Fruit fly (Drosophila melanogaster) whole organism, embryonic: ENCODE results near the gene CG45065.
A peak's percentile ranks its signal among the peaks of the same experiment; 100 is the strongest.

Source experiments
- Antp ChIP-seq: fragments of 200-800 bp; sonication (Bioruptor generic); optimal IDR thresholded peaks from 3 replicates; lab custom pipeline; 2016; ENCODE audit warnings: missing biosample characterization, missing genetic modification characterization
- Awh ChIP-seq: fragments of 200-800 bp; sonication (Bioruptor generic); IDR thresholded peaks from 2 replicates; pipeline ENCODE4, ENCODE4 v1.3.6; 2022; ENCODE audit warnings: missing biosample characterization, missing genetic modification characterization
- B-H2 ChIP-seq: fragments of 200-800 bp; sonication (Bioruptor generic); optimal IDR thresholded peaks from 2 replicates; lab custom pipeline; 2018; ENCODE audit warnings: missing biosample characterization, mild to moderate bottlenecking, missing genetic modification characterization
- C15 ChIP-seq: fragments of 200-800 bp; sonication (Bioruptor generic); IDR thresholded peaks from 3 replicates; pipeline ENCODE4 v1.3.6; 2022; ENCODE audit warnings: missing biosample characterization, missing genetic modification characterization
- CG10462 ChIP-seq: fragments of 200-800 bp; sonication (Bioruptor generic); optimal IDR thresholded peaks from 2 replicates; lab custom pipeline; 2016; ENCODE audit warnings: missing biosample characterization, missing genetic modification characterization
- CG11398 ChIP-seq: fragments of 200-800 bp; sonication (Bioruptor generic); optimal IDR thresholded peaks from 2 replicates; lab custom pipeline; 2016; ENCODE audit warnings: missing biosample characterization, missing genetic modification characterization
- CG13287 ChIP-seq: fragments of 200-800 bp; sonication (Bioruptor generic); IDR thresholded peaks from 2 replicates; pipeline ENCODE4 v1.3.6; 2022; ENCODE audit warnings: missing biosample characterization, missing genetic modification characterization; ENCODE audit not compliant: partially characterized antibody
- CG13424 ChIP-seq: fragments of 200-800 bp; sonication (Bioruptor generic); optimal IDR thresholded peaks from 2 replicates; lab custom pipeline; 2019; ENCODE audit warnings: missing biosample characterization, mild to moderate bottlenecking, missing genetic modification characterization, moderate library complexity
- CG14667 ChIP-seq: fragments of 200-800 bp; sonication (Bioruptor generic); IDR thresholded peaks from 2 replicates; pipeline ENCODE4 v1.3.6; 2022; ENCODE audit warnings: missing biosample characterization, missing genetic modification characterization
- CG1603 ChIP-seq: fragments of 200-800 bp; sonication (Bioruptor generic); optimal IDR thresholded peaks from 2 replicates; lab custom pipeline; 2019; ENCODE audit warnings: missing biosample characterization, mild to moderate bottlenecking, missing genetic modification characterization, moderate library complexity
- CG16813 ChIP-seq: fragments of 200-800 bp; sonication (Bioruptor generic); IDR thresholded peaks from 3 replicates; pipeline ENCODE4 v1.3.6; 2022; ENCODE audit warnings: missing biosample characterization, missing genetic modification characterization; ENCODE audit not compliant: partially characterized antibody
- CG17186 ChIP-seq: fragments of 200-800 bp; sonication (Bioruptor generic); optimal IDR thresholded peaks from 3 replicates; lab custom pipeline; 2017; ENCODE audit warnings: missing biosample characterization, missing genetic modification reagents, missing genetic modification characterization
- CG17568 ChIP-seq: fragments of 200-800 bp; sonication (Bioruptor generic); optimal IDR thresholded peaks from 2 replicates; lab custom pipeline; 2018; ENCODE audit warnings: missing biosample characterization, mild to moderate bottlenecking, missing genetic modification characterization, moderate library complexity
- CG17612 ChIP-seq: fragments of 200-800 bp; sonication (Bioruptor generic); IDR thresholded peaks from 2 replicates; pipeline ENCODE4 v1.3.6; 2022; ENCODE audit warnings: missing biosample characterization, missing genetic modification characterization
- CG2116 ChIP-seq: fragments of 200-800 bp; sonication (Bioruptor generic); optimal IDR thresholded peaks from 3 replicates; lab custom pipeline; 2018; ENCODE audit warnings: missing biosample characterization, mild to moderate bottlenecking, missing genetic modification characterization
- CG3065 ChIP-seq: fragments of 200-800 bp; sonication (Bioruptor generic); optimal IDR thresholded peaks from 2 replicates; lab custom pipeline; 2016; ENCODE audit warnings: missing biosample characterization, missing genetic modification characterization
- CG3847 ChIP-seq: fragments of 200-800 bp; sonication (Bioruptor generic); IDR thresholded peaks from 2 replicates; pipeline ENCODE4 v1.3.6; 2022; ENCODE audit warnings: missing biosample characterization, missing genetic modification characterization
- CG6272 ChIP-seq: fragments of 200-800 bp; sonication (Bioruptor generic); IDR thresholded peaks from 2 replicates; pipeline ENCODE4 v1.3.6; 2022; ENCODE audit warnings: missing biosample characterization, missing genetic modification characterization
- CG6813 ChIP-seq: fragments of 200-800 bp; sonication (Bioruptor generic); optimal IDR thresholded peaks from 2 replicates; lab custom pipeline; 2017; ENCODE audit warnings: missing biosample characterization, missing genetic modification characterization, mild to moderate bottlenecking, moderate library complexity, missing genetic modification reagents
- CG7745 ChIP-seq: fragments of 200-800 bp; sonication (Bioruptor generic); optimal IDR thresholded peaks from 2 replicates; lab custom pipeline; 2018; ENCODE audit warnings: missing biosample characterization, mild to moderate bottlenecking, missing genetic modification characterization, moderate library complexity
- CG7786 ChIP-seq: fragments of 200-800 bp; sonication (Bioruptor generic); optimal IDR thresholded peaks from 2 replicates; lab custom pipeline; 2016; ENCODE audit warnings: missing biosample characterization, missing genetic modification characterization
- CG8281 ChIP-seq: fragments of 200-800 bp; sonication (Bioruptor generic); optimal IDR thresholded peaks from 2 replicates; lab custom pipeline; 2018; ENCODE audit warnings: missing biosample characterization, mild to moderate bottlenecking, missing genetic modification characterization, moderate library complexity
- CG8388 ChIP-seq: fragments of 200-800 bp; sonication (Bioruptor generic); optimal IDR thresholded peaks from 2 replicates; lab custom pipeline; 2019; ENCODE audit warnings: missing biosample characterization, mild to moderate bottlenecking, missing genetic modification characterization, moderate library complexity
- CG9437 ChIP-seq: fragments of 200-800 bp; sonication (Bioruptor generic); optimal IDR thresholded peaks from 2 replicates; lab custom pipeline; 2018; ENCODE audit warnings: missing biosample characterization, mild to moderate bottlenecking, missing genetic modification characterization
- CkIIα-i1 ChIP-seq: fragments of 200-800 bp; sonication (Bioruptor generic); IDR thresholded peaks from 2 replicates; pipeline ENCODE4 v1.3.6; 2022; ENCODE audit warnings: missing biosample characterization, missing genetic modification characterization
- D ChIP-seq, 2 experiments: fragments of 200-800 bp in 1 of 2; fragments of >200 bp in 1 of 2; sonication (Bioruptor generic) in 1 of 2; optimal IDR thresholded peaks; 2 replicates in 1 of 2; 3 replicates in 1 of 2; lab custom pipeline; 2017; ENCODE audit warnings: mild to moderate bottlenecking in 1 of 2, missing biosample characterization in 1 of 2, missing genetic modification characterization in 1 of 2, missing genetic modification reagents in 1 of 2
- D19B ChIP-seq: fragments of 200-800 bp; sonication (Bioruptor generic); optimal IDR thresholded peaks from 2 replicates; lab custom pipeline; 2017; ENCODE audit warnings: missing biosample characterization, mild to moderate bottlenecking, missing genetic modification characterization
- ERR ChIP-seq: fragments of 200-800 bp; sonication (Bioruptor generic); optimal IDR thresholded peaks from 2 replicates; lab custom pipeline; 2016; ENCODE audit warnings: missing biosample characterization, missing genetic modification characterization
- Eip74EF ChIP-seq, 2 experiments: fragments of 200-800 bp in 1 of 2; fragments of >200 bp in 1 of 2; sonication (Bioruptor generic) in 1 of 2; optimal IDR thresholded peaks; 2 replicates each; lab custom pipeline; 2017 to 2019; ENCODE audit warnings: missing biosample characterization in 2 of 2, missing genetic modification characterization in 2 of 2, mild to moderate bottlenecking in 1 of 2, moderate library complexity in 1 of 2
- Fer1 ChIP-seq: fragments of 200-800 bp; sonication (Bioruptor generic); optimal IDR thresholded peaks from 2 replicates; lab custom pipeline; 2017; ENCODE audit warnings: missing biosample characterization, mild to moderate bottlenecking, missing genetic modification characterization
- Fer2 ChIP-seq: fragments of 200-800 bp; sonication (Bioruptor generic); optimal IDR thresholded peaks from 2 replicates; lab custom pipeline; 2018; ENCODE audit warnings: missing biosample characterization, mild to moderate bottlenecking, missing genetic modification characterization, moderate library complexity
- Gsc ChIP-seq: fragments of 200-800 bp; sonication (Bioruptor generic); IDR thresholded peaks from 2 replicates; pipeline ENCODE4 v1.3.6; 2022; ENCODE audit warnings: missing biosample characterization, missing genetic modification characterization
- HLH4C ChIP-seq: fragments of 200-800 bp; sonication (Bioruptor generic); IDR thresholded peaks from 3 replicates; pipeline ENCODE4 v1.3.6; 2022; ENCODE audit warnings: missing biosample characterization, missing genetic modification characterization; ENCODE audit not compliant: partially characterized antibody
- Kr ChIP-seq: fragments of 200-800 bp; sonication (Bioruptor generic); optimal IDR thresholded peaks from 2 replicates; lab custom pipeline; 2017; ENCODE audit warnings: missing biosample characterization, mild to moderate bottlenecking, missing genetic modification characterization
- Lhr ChIP-seq: fragments of 200-800 bp; sonication (Bioruptor generic); optimal IDR thresholded peaks from 3 replicates; lab custom pipeline; 2017; ENCODE audit warnings: mild to moderate bottlenecking, missing biosample characterization, missing genetic modification reagents, missing genetic modification characterization
- Med ChIP-seq: fragments of 200-800 bp; sonication (Bioruptor generic); peaks from one replicate; lab custom pipeline; 2016; ENCODE audit warnings: missing biosample characterization, missing genetic modification characterization, mild to moderate bottlenecking, inconsistent platforms, moderate library complexity
- Ssrp ChIP-seq: fragments of 200-800 bp; sonication (Bioruptor generic); optimal IDR thresholded peaks from 2 replicates; lab custom pipeline; 2018; ENCODE audit warnings: missing biosample characterization, mild to moderate bottlenecking, missing genetic modification characterization, moderate library complexity
- Taf1 ChIP-seq: fragments of 200-800 bp; sonication (Bioruptor generic); IDR thresholded peaks from 2 replicates; pipeline ENCODE4 v1.3.6; 2022; ENCODE audit warnings: missing biosample characterization, missing genetic modification characterization
- Xrp1 ChIP-seq: fragments of 200-800 bp; sonication (Bioruptor generic); IDR thresholded peaks from 2 replicates; pipeline ENCODE4 v1.3.6; 2022; ENCODE audit warnings: missing biosample characterization, missing genetic modification characterization
- danr ChIP-seq: fragments of 200-800 bp; sonication (Bioruptor generic); IDR thresholded peaks from 2 replicates; pipeline ENCODE4 v1.3.6; 2022; ENCODE audit warnings: missing biosample characterization, missing genetic modification characterization
- dpn ChIP-seq, 2 experiments: fragments of 200-800 bp; sonication (Bioruptor generic); optimal IDR thresholded peaks; 3 replicates each; lab custom pipeline; 2016; ENCODE audit warnings: missing biosample characterization in 2 of 2, missing genetic modification characterization in 2 of 2
- gce ChIP-seq: fragments of 200-800 bp; sonication (Bioruptor generic); IDR thresholded peaks from 3 replicates; pipeline ENCODE4 v1.3.6; 2022; ENCODE audit warnings: missing biosample characterization, missing genetic modification characterization
- gcm ChIP-seq: fragments of 200-800 bp; sonication (Bioruptor generic); optimal IDR thresholded peaks from 2 replicates; lab custom pipeline; 2019; ENCODE audit warnings: missing biosample characterization, mild to moderate bottlenecking, missing genetic modification characterization, moderate library complexity
- h ChIP-seq: fragments of >200 bp; optimal IDR thresholded peaks from 2 replicates; lab custom pipeline; 2017
- hb ChIP-seq: fragments of 200-800 bp; sonication (Bioruptor generic); IDR thresholded peaks from 3 replicates; pipeline ENCODE4 v1.3.6; 2022; ENCODE audit warnings: missing biosample characterization, missing genetic modification characterization; ENCODE audit not compliant: partially characterized antibody
- luna ChIP-seq: fragments of 200-800 bp; sonication (Bioruptor generic); optimal IDR thresholded peaks from 2 replicates; lab custom pipeline; 2016; ENCODE audit warnings: missing biosample characterization, missing genetic modification characterization
- nerfin-2 ChIP-seq: fragments of 200-800 bp; sonication (Bioruptor generic); IDR thresholded peaks from 2 replicates; pipeline ENCODE4 v1.3.6; 2022; ENCODE audit warnings: missing biosample characterization, missing genetic modification characterization; ENCODE audit not compliant: partially characterized antibody
- ro ChIP-seq: fragments of 200-800 bp; sonication (Bioruptor generic); IDR thresholded peaks from 2 replicates; pipeline ENCODE4 v1.3.6; 2022; ENCODE audit warnings: missing biosample characterization, missing genetic modification characterization
- vfl ChIP-seq: fragments of 200-800 bp; sonication (Bioruptor generic); optimal IDR thresholded peaks from 2 replicates; lab custom pipeline; 2016; ENCODE audit warnings: missing biosample characterization, missing genetic modification characterization
- z ChIP-seq: fragments of 200-800 bp; sonication (Bioruptor generic); IDR thresholded peaks from 3 replicates; pipeline ENCODE4 v1.3.6; 2022; ENCODE audit warnings: missing biosample characterization, missing genetic modification characterization

The CG45065 gene

dm6 chrX:14839047-14839446 is 43.3 kb downstream of the CG45065 start, which contains the start of the genes CG32590 and Flo2 (continued):
- peak in 1 of 2 experiments; percentile 27 for TF ChIP-seq Eip74EF (GFP tag; optimal IDR thresholded peaks at IDR 0.05; lab: Kevin White, UChicago)
- peak; percentile 83 for TF ChIP-seq CG6272
- TF ChIP-seq CG16813: peak; percentile 98
- TF ChIP-seq C15: peak; percentile 72; the same call in 1 of the 3 replicates
- peak; percentile 55 for TF ChIP-seq Taf1 (GFP tag; lab: Robert Waterston, UW)
- no peak for TF ChIP-seq CkIIα-i1 (GFP tag; lab: Robert Waterston, UW)
- TF ChIP-seq nerfin-2 (GFP tag; lab: Robert Waterston, UW): peak; percentile 97
- TF ChIP-seq Lhr (GFP tag; lab: Kevin White, UChicago): peak; percentile 52
- TF ChIP-seq luna (GFP tag; lab: Kevin White, UChicago): no peak
- TF ChIP-seq CG11398: peak; percentile 40
- no peak for TF ChIP-seq z (GFP tag; lab: Robert Waterston, UW)
- peak; percentile 58 for TF ChIP-seq CG8388 (GFP tag; lab: Kevin White, UChicago)
- no peak for TF ChIP-seq Kr (GFP tag; lab: Kevin White, UChicago)
- peak; percentile 79 to 81 for TF ChIP-seq dpn (GFP tag; optimal IDR thresholded peaks at IDR 0.05; lab: Kevin White, UChicago)
- peak; percentile 81 for TF ChIP-seq CG3847 (GFP tag; lab: Robert Waterston, UW)
- no peak for TF ChIP-seq CG17568
- no peak for TF ChIP-seq h
- no peak for TF ChIP-seq CG6813
- peak; percentile 12 for TF ChIP-seq CG17186 (GFP tag; lab: Kevin White, UChicago)
- peak; percentile 19 for TF ChIP-seq gcm (GFP tag; lab: Kevin White, UChicago)
- peak; percentile 96 for TF ChIP-seq Med (GFP tag; lab: Kevin White, UChicago)
- peak; percentile 72 for TF ChIP-seq CG1603
- TF ChIP-seq Antp (GFP tag; lab: Kevin White, UChicago): peak; percentile 65
- no peak for TF ChIP-seq CG9437
- TF ChIP-seq B-H2 (GFP tag; lab: Kevin White, UChicago): peak; percentile 69
- TF ChIP-seq danr (GFP tag; lab: Robert Waterston, UW): peak; percentile 69
- TF ChIP-seq HLH4C (GFP tag; lab: Robert Waterston, UW): peak; percentile 99
- no peak for TF ChIP-seq D (optimal IDR thresholded peaks at IDR 0.05; lab: Kevin White, UChicago)
- TF ChIP-seq D (GFP tag; optimal IDR thresholded peaks at IDR 0.05; lab: Kevin White, UChicago): no peak
- 0 out of 2 replicates have a peak, but pooled peaks have one; percentile 28 for TF ChIP-seq CG17612 (GFP tag; lab: Robert Waterston, UW)
- peak; percentile 86 for TF ChIP-seq Xrp1 (GFP tag; lab: Robert Waterston, UW)
- TF ChIP-seq CG13424 (tag; lab: Kevin White, UChicago): peak; percentile 75
- TF ChIP-seq CG3065: peak; percentile 37
- peak; percentile 53; the same call in 1 of the 3 replicates for TF ChIP-seq gce
- peak; percentile 72 for TF ChIP-seq CG14667 (GFP tag; lab: Robert Waterston, UW)
- peak; percentile 69 for TF ChIP-seq Fer2 (tag; lab: Kevin White, UChicago)
- peak; percentile 77 for TF ChIP-seq Awh
- peak; percentile 42 for TF ChIP-seq Fer1
- TF ChIP-seq ro (GFP tag; lab: Robert Waterston, UW): peak; percentile 42; the same call in 1 of the 2 replicates
- TF ChIP-seq hb (GFP tag; lab: Robert Waterston, UW): peak; percentile 98
- TF ChIP-seq CG7745 (tag; lab: Kevin White, UChicago): no peak
- TF ChIP-seq CG13287 (GFP tag; lab: Robert Waterston, UW): peak; percentile 98
- TF ChIP-seq Ssrp (tag; lab: Kevin White, UChicago): peak; percentile 66
- TF ChIP-seq CG8281 (tag; lab: Kevin White, UChicago): peak; percentile 15
- TF ChIP-seq D19B (GFP tag; lab: Kevin White, UChicago): no peak
- peak; percentile 47 for TF ChIP-seq ERR (GFP tag; lab: Kevin White, UChicago)
- TF ChIP-seq CG2116 (GFP tag; lab: Kevin White, UChicago): peak; percentile 91
- TF ChIP-seq Gsc: peak; percentile 25; the same call in 1 of the 2 replicates
- TF ChIP-seq vfl (GFP tag; lab: Kevin White, UChicago): peak; percentile 64
- peak; percentile 66 for TF ChIP-seq CG7786 (GFP tag; lab: Kevin White, UChicago)
- peak; percentile 57 for TF ChIP-seq CG10462
